Fruit fly (Drosophila melanogaster) whole organism, embryonic: ENCODE measurements around the gene Pxd.
A peak's percentile ranks its signal among the peaks of the same experiment; 100 is the strongest.

Experiments
- B-H1 ChIP-seq: fragments of 200-800 bp; sonication (Bioruptor generic); IDR thresholded peaks from 3 replicates; pipeline ENCODE4 v1.3.6; 2022; ENCODE audit warnings: missing biosample characterization, missing genetic modification characterization
- B-H2 ChIP-seq: fragments of 200-800 bp; sonication (Bioruptor generic); optimal IDR thresholded peaks from 2 replicates; lab custom pipeline; 2018; ENCODE audit warnings: missing biosample characterization, mild to moderate bottlenecking, missing genetic modification characterization
- Bteb2 ChIP-seq: fragments of 200-800 bp; sonication (Bioruptor generic); optimal IDR thresholded peaks from 2 replicates; lab custom pipeline; 2016; ENCODE audit warnings: missing biosample characterization, missing genetic modification characterization
- CG11247 ChIP-seq: fragments of 200-800 bp; sonication (Bioruptor generic); IDR thresholded peaks from 2 replicates; pipeline ENCODE4 v1.3.6; 2022; ENCODE audit warnings: missing biosample characterization, missing genetic modification characterization
- CG12104 ChIP-seq: fragments of 200-800 bp; sonication (Bioruptor generic); optimal IDR thresholded peaks from 3 replicates; lab custom pipeline; 2016; ENCODE audit warnings: missing biosample characterization, missing genetic modification characterization
- CG12769 ChIP-seq: fragments of 200-800 bp; sonication (Bioruptor generic); optimal IDR thresholded peaks from 2 replicates; lab custom pipeline; 2019; ENCODE audit warnings: missing biosample characterization, mild to moderate bottlenecking, missing genetic modification characterization, moderate library complexity
- CG13624 ChIP-seq: fragments of 200-800 bp; sonication (Bioruptor generic); optimal IDR thresholded peaks from 2 replicates; lab custom pipeline; 2016; ENCODE audit warnings: missing biosample characterization, missing genetic modification characterization
- CG14441 ChIP-seq: fragments of 200-800 bp; sonication (Bioruptor generic); IDR thresholded peaks from 2 replicates; pipeline ENCODE4 v1.3.6; 2022; ENCODE audit warnings: missing biosample characterization, missing genetic modification characterization
- CG14860 ChIP-seq: fragments of 200-800 bp; sonication (Bioruptor generic); IDR thresholded peaks from 3 replicates; pipeline ENCODE4 v1.3.6; 2022; ENCODE audit warnings: missing biosample characterization, missing genetic modification characterization; ENCODE audit not compliant: partially characterized antibody
- CG2202 ChIP-seq: fragments of 200-800 bp; sonication (Bioruptor generic); optimal IDR thresholded peaks from 2 replicates; lab custom pipeline; 2018; ENCODE audit warnings: missing biosample characterization, mild to moderate bottlenecking, missing genetic modification characterization
- CG2875 ChIP-seq: fragments of 200-800 bp; sonication (Bioruptor generic); optimal IDR thresholded peaks from 2 replicates; lab custom pipeline; 2017; ENCODE audit warnings: missing biosample characterization, mild to moderate bottlenecking, missing genetic modification characterization, missing genetic modification reagents
- CG33557 ChIP-seq: fragments of 200-800 bp; sonication (Bioruptor generic); optimal IDR thresholded peaks from 2 replicates; lab custom pipeline; 2019; ENCODE audit warnings: missing biosample characterization, mild to moderate bottlenecking, missing genetic modification characterization, moderate library complexity
- CG34224 ChIP-seq: fragments of 200-800 bp; sonication (Bioruptor generic); IDR thresholded peaks from 3 replicates; pipeline ENCODE4 v1.3.6; 2022; ENCODE audit warnings: missing biosample characterization, missing genetic modification characterization; ENCODE audit not compliant: partially characterized antibody
- CG7372 ChIP-seq: fragments of 200-800 bp; sonication (Bioruptor generic); IDR thresholded peaks from 2 replicates; pipeline ENCODE4 v1.3.6; 2022; ENCODE audit warnings: missing biosample characterization, missing genetic modification characterization
- CG7928 ChIP-seq: fragments of 200-800 bp; sonication (Bioruptor generic); optimal IDR thresholded peaks from 2 replicates; lab custom pipeline; 2017; ENCODE audit warnings: missing biosample characterization, mild to moderate bottlenecking, missing genetic modification characterization
- D19A ChIP-seq: fragments of 200-800 bp; optimal IDR thresholded peaks from 3 replicates; lab custom pipeline; 2019; ENCODE audit warnings: missing biosample characterization, mild to moderate bottlenecking, missing genetic modification characterization, moderate library complexity
- ERR ChIP-seq: fragments of 200-800 bp; sonication (Bioruptor generic); optimal IDR thresholded peaks from 2 replicates; lab custom pipeline; 2016; ENCODE audit warnings: missing biosample characterization, missing genetic modification characterization
- H2.0 ChIP-seq: fragments of 200-800 bp; sonication (Bioruptor generic); IDR thresholded peaks from 2 replicates; pipeline ENCODE4 v1.3.6; 2022; ENCODE audit warnings: missing biosample characterization, missing genetic modification characterization
- NC2β ChIP-seq: fragments of 200-800 bp; sonication (Bioruptor generic); optimal IDR thresholded peaks from 2 replicates; lab custom pipeline; 2016; ENCODE audit warnings: missing biosample characterization, missing genetic modification characterization
- Nf-YB ChIP-seq: fragments of 200-800 bp; sonication (Bioruptor generic); optimal IDR thresholded peaks from 3 replicates; lab custom pipeline; 2019; ENCODE audit warnings: missing biosample characterization, mild to moderate bottlenecking, missing genetic modification characterization, moderate library complexity
- Opbp ChIP-seq: fragments of 200-800 bp; sonication (Bioruptor generic); IDR thresholded peaks from 3 replicates; pipeline ENCODE4 v1.3.6; 2022; ENCODE audit warnings: missing biosample characterization, missing genetic modification characterization; ENCODE audit not compliant: partially characterized antibody
- PHDP ChIP-seq: fragments of 200-800 bp; sonication (Bioruptor generic); optimal IDR thresholded peaks from 3 replicates; lab custom pipeline; 2018; ENCODE audit warnings: missing biosample characterization, mild to moderate bottlenecking, missing genetic modification characterization, moderate library complexity
- TFAM ChIP-seq: fragments of 200-800 bp; sonication (Bioruptor generic); optimal IDR thresholded peaks from 2 replicates; lab custom pipeline; 2017; ENCODE audit warnings: missing biosample characterization, missing genetic modification characterization, inconsistent platforms
- amos ChIP-seq: fragments of 200-800 bp; sonication (Bioruptor generic); IDR thresholded peaks from 2 replicates; pipeline ENCODE4 v1.3.6; 2022; ENCODE audit warnings: missing biosample characterization, missing genetic modification characterization; ENCODE audit not compliant: partially characterized antibody
- aop ChIP-seq: fragments of 200-800 bp; sonication (Bioruptor generic); IDR thresholded peaks from 2 replicates; pipeline ENCODE4 v1.3.6; 2022; ENCODE audit warnings: missing biosample characterization, missing genetic modification characterization
- bigmax ChIP-seq: fragments of 200-800 bp; sonication (Bioruptor generic); optimal IDR thresholded peaks from 2 replicates; lab custom pipeline; 2018; ENCODE audit warnings: missing biosample characterization, mild to moderate bottlenecking, missing genetic modification characterization
- bsh ChIP-seq, 2 experiments: fragments of 200-800 bp; sonication (Bioruptor generic); optimal IDR thresholded peaks; 2 replicates each; lab custom pipeline; 2017 to 2018; ENCODE audit warnings: mild to moderate bottlenecking in 2 of 2, missing biosample characterization in 2 of 2, missing genetic modification characterization in 2 of 2, moderate library complexity in 1 of 2
- cg ChIP-seq: fragments of 200-800 bp; sonication (Bioruptor generic); optimal IDR thresholded peaks from 3 replicates; lab custom pipeline; 2019; ENCODE audit warnings: missing biosample characterization, mild to moderate bottlenecking, missing genetic modification characterization, moderate library complexity
- ham ChIP-seq: fragments of 200-800 bp; sonication (Bioruptor generic); IDR thresholded peaks from 2 replicates; pipeline ENCODE4 v1.3.6; 2022; ENCODE audit warnings: missing biosample characterization, missing genetic modification characterization
- jing ChIP-seq: fragments of 200-800 bp; sonication (Bioruptor generic); optimal IDR thresholded peaks from 2 replicates; lab custom pipeline; 2018; ENCODE audit warnings: missing biosample characterization, mild to moderate bottlenecking, missing genetic modification characterization
- kay ChIP-seq: fragments of 200-800 bp; sonication (Bioruptor generic); optimal IDR thresholded peaks from 2 replicates; lab custom pipeline; 2016; ENCODE audit warnings: missing biosample characterization, missing genetic modification characterization
- lmd ChIP-seq: fragments of 200-800 bp; sonication (Bioruptor generic); IDR thresholded peaks from 2 replicates; pipeline ENCODE4 v1.3.6; 2022; ENCODE audit warnings: missing biosample characterization, missing genetic modification characterization
- pb ChIP-seq: fragments of 200-800 bp; sonication (Bioruptor generic); optimal IDR thresholded peaks from 3 replicates; lab custom pipeline; 2016; ENCODE audit warnings: missing biosample characterization, missing genetic modification characterization
- pros ChIP-seq: fragments of 200-800 bp; sonication (Bioruptor generic); optimal IDR thresholded peaks from 3 replicates; lab custom pipeline; 2019; ENCODE audit warnings: missing biosample characterization, mild to moderate bottlenecking, missing genetic modification characterization, moderate library complexity
- psq ChIP-seq: fragments of 200-800 bp; sonication (Bioruptor generic); optimal IDR thresholded peaks from 2 replicates; lab custom pipeline; 2017; ENCODE audit warnings: missing biosample characterization, missing genetic modification characterization
- ranshi ChIP-seq: fragments of 200-800 bp; sonication (Bioruptor generic); IDR thresholded peaks from 2 replicates; pipeline ENCODE4 v1.3.6; 2022; ENCODE audit warnings: missing biosample characterization, missing genetic modification characterization
- shn ChIP-seq: fragments of 200-800 bp; sonication (Bioruptor generic); optimal IDR thresholded peaks from 3 replicates; lab custom pipeline; 2016; ENCODE audit warnings: missing biosample characterization, missing genetic modification characterization
- so ChIP-seq: fragments of 200-800 bp; sonication (Bioruptor generic); IDR thresholded peaks from 3 replicates; pipeline ENCODE4 v1.3.6; 2022; ENCODE audit warnings: missing biosample characterization, missing genetic modification characterization
- stwl ChIP-seq: fragments of 200-800 bp; sonication (Bioruptor generic); optimal IDR thresholded peaks from 3 replicates; lab custom pipeline; 2018; ENCODE audit warnings: missing biosample characterization, mild to moderate bottlenecking, missing genetic modification characterization, moderate library complexity
- zen ChIP-seq: fragments of 200-800 bp; sonication (Bioruptor generic); optimal IDR thresholded peaks from 3 replicates; lab custom pipeline; 2018; ENCODE audit warnings: missing biosample characterization, mild to moderate bottlenecking, missing genetic modification characterization, moderate library complexity

The Pxd gene

dm6 chr3R:17056905-17057251 lies 42.5 kb downstream of the Pxd start (continued):
- TF ChIP-seq CG33557 (GFP tag; lab: Kevin White, UChicago) (no peak), kay (GFP tag; lab: Kevin White, UChicago) (no peak), B-H2 (GFP tag; lab: Kevin White, UChicago) (no peak), Nf-YB (GFP tag; lab: Kevin White, UChicago) (no peak), CG12104 (GFP tag; lab: Kevin White, UChicago) (no peak), TFAM (GFP tag; lab: Kevin White, UChicago) (no peak), bigmax (GFP tag; lab: Kevin White, UChicago) (no peak), CG7928 (no peak), CG7372 (GFP tag; lab: Robert Waterston, UW) (no peak), jing (GFP tag; lab: Kevin White, UChicago) (no peak), ranshi (GFP tag; lab: Robert Waterston, UW) (no peak), CG14860 (GFP tag; lab: Robert Waterston, UW) (no peak), Opbp (GFP tag; lab: Robert Waterston, UW) (no peak), CG2875 (GFP tag; lab: Kevin White, UChicago) (no peak), psq (GFP tag; lab: Kevin White, UChicago) (no peak), CG34224 (GFP tag; lab: Robert Waterston, UW) (no peak), ERR (GFP tag; lab: Kevin White, UChicago) (no peak), amos (GFP tag; lab: Robert Waterston, UW) (no peak), lmd (GFP tag; lab: Robert Waterston, UW) (0 out of 2 replicates have a peak, but pooled peaks have one; percentile 20), bsh (GFP tag; optimal IDR thresholded peaks at IDR 0.05; lab: Kevin White, UChicago) (no peak), CG14441 (GFP tag; lab: Robert Waterston, UW) (no peak; the same call in 1 of the 2 replicates), B-H1 (GFP tag; lab: Robert Waterston, UW) (no peak), so (GFP tag; lab: Robert Waterston, UW) (no peak), CG2202 (no peak), ham (GFP tag; lab: Robert Waterston, UW) (no peak), D19A (tag; lab: Kevin White, UChicago) (peak; percentile 36), CG12769 (tag; lab: Kevin White, UChicago) (peak; percentile 29), CG13624 (GFP tag; lab: Kevin White, UChicago) (no peak), pb (GFP tag; lab: Kevin White, UChicago) (no peak), zen (tag; lab: Kevin White, UChicago) (no peak), stwl (tag; lab: Kevin White, UChicago) (no peak), H2.0 (no peak), Bteb2 (no peak), shn (GFP tag; lab: Kevin White, UChicago) (no peak), aop (GFP tag; lab: Robert Waterston, UW) (no peak), CG11247 (no peak), PHDP (no peak), NC2β (GFP tag; lab: Kevin White, UChicago) (no peak), cg (GFP tag; lab: Kevin White, UChicago) (no peak), pros (no peak)
